Worm (Caenorhabditis elegans) whole organism, L3 larva: ENCODE measurements around the gene Y71H2AM.3.

Experiments
- ama-1 ChIP-seq: fragments of 150-350 bp; optimal IDR thresholded peaks from 2 replicates; lab custom pipeline; 2018
- ceh-82 ChIP-seq: fragments of 150-350 bp; optimal IDR thresholded peaks from 2 replicates; lab custom pipeline; 2014; ENCODE audit warnings: missing biosample characterization, missing genetic modification characterization
- elt-1 ChIP-seq: fragments of 150-350 bp; optimal IDR thresholded peaks from 2 replicates; lab custom pipeline; 2014; ENCODE audit warnings: missing biosample characterization, missing genetic modification characterization
- elt-3 ChIP-seq, 3 experiments: fragments of 150-350 bp in 1 of 3; sonication (generic microtip) in 2 of 3; optimal IDR thresholded peaks; 2 replicates in 2 of 3; 4 replicates in 1 of 3; lab custom pipeline; 2014 to 2017; ENCODE audit warnings: missing biosample characterization in 3 of 3, missing genetic modification characterization in 3 of 3
- fkh-10 ChIP-seq: sonication (generic microtip); optimal IDR thresholded peaks from 2 replicates; lab custom pipeline; 2017; ENCODE audit warnings: missing biosample characterization, missing genetic modification reagents, missing genetic modification characterization
- lin-39 ChIP-seq: fragments of 150-350 bp; optimal IDR thresholded peaks from 2 replicates; lab custom pipeline; 2018; ENCODE audit warnings: missing biosample characterization, missing genetic modification reagents, missing genetic modification characterization
- mdl-1 ChIP-seq: fragments of 150-350 bp; optimal IDR thresholded peaks from 2 replicates; lab custom pipeline; 2014; ENCODE audit warnings: missing biosample characterization, missing genetic modification characterization
- nhr-237 ChIP-seq: fragments of 150-350 bp; optimal IDR thresholded peaks from 2 replicates; lab custom pipeline; 2014; ENCODE audit warnings: missing biosample characterization, missing genetic modification characterization
- nhr-76 ChIP-seq: fragments of 150-350 bp; sonication (generic microtip); optimal IDR thresholded peaks from 5 replicates; lab custom pipeline; 2014; ENCODE audit warnings: missing biosample characterization, missing genetic modification characterization
- nhr-77 ChIP-seq: fragments of 150-350 bp; optimal IDR thresholded peaks from 2 replicates; lab custom pipeline; 2014; ENCODE audit warnings: missing biosample characterization, missing genetic modification characterization
- pha-4 ChIP-seq: fragments of 150-350 bp; optimal IDR thresholded peaks from 2 replicates; lab custom pipeline; 2014; ENCODE audit warnings: missing biosample characterization, missing genetic modification reagents, missing genetic modification characterization
- unc-62 ChIP-seq: fragments of 150-350 bp; sonication (generic microtip); optimal IDR thresholded peaks from 4 replicates; lab custom pipeline; 2014; ENCODE audit warnings: missing biosample characterization, missing genetic modification reagents, missing genetic modification characterization

ce11 chrIII:2780793-2781192 lies 24.4 kb upstream of the Y71H2AM.3 start, which contains the start of gene Y71H2AM.6:
- TF ChIP-seq nhr-77 (tag; lab: Kevin White, UChicago): no peak
- no peak for TF ChIP-seq unc-62
- TF ChIP-seq fkh-10 (GFP tag; lab: Kevin White, UChicago): no peak
- no peak for TF ChIP-seq nhr-76 (tag; lab: Kevin White, UChicago)
- no peak for TF ChIP-seq ceh-82 (tag; lab: Kevin White, UChicago)
- no peak for TF ChIP-seq nhr-237 (tag; lab: Kevin White, UChicago)
- TF ChIP-seq ama-1: no peak
- no peak for TF ChIP-seq lin-39 (tag; lab: Kevin White, UChicago)
- no peak for TF ChIP-seq elt-1 (tag; lab: Kevin White, UChicago)
- TF ChIP-seq elt-3 (tag; optimal IDR thresholded peaks at IDR 0.05; lab: Kevin White, UChicago): no peak
- peak; percentile 59 for TF ChIP-seq pha-4 (tag; lab: Kevin White, UChicago)
- TF ChIP-seq mdl-1: no peak
